Worm (Caenorhabditis elegans) whole organism, young adult: ENCODE measurements around the gene iglr-1.

Experiments used
- B0019.2 ChIP-seq: fragments of 200-800 bp; sonication (Bioruptor generic); conservative IDR thresholded peaks from 2 replicates; pipeline ENCODE4 v1.3.6; 2022; ENCODE audit warnings: missing genetic modification reagents, missing genetic modification characterization, missing compliant biosample characterization
- C17E4.6 ChIP-seq: fragments of 200-800 bp; sonication (Bioruptor generic); IDR thresholded peaks from 2 replicates; pipeline ENCODE4 v1.3.6; 2022; ENCODE audit warnings: missing genetic modification reagents, missing genetic modification characterization, missing compliant biosample characterization
- F10E7.11 ChIP-seq: sonication (generic microtip); optimal IDR thresholded peaks from 2 replicates; lab custom pipeline; 2017; ENCODE audit warnings: mild to moderate bottlenecking, missing genetic modification characterization, moderate library complexity, missing compliant biosample characterization
- F23B12.7 ChIP-seq: sonication (generic microtip); optimal IDR thresholded peaks from 2 replicates; lab custom pipeline; 2017; ENCODE audit warnings: missing genetic modification characterization, mild to moderate bottlenecking, missing compliant biosample characterization, antibody characterized with exemption, moderate library complexity; ENCODE audit not compliant: insufficient read depth
- F49E8.2 ChIP-seq: sonication (generic microtip); optimal IDR thresholded peaks from 3 replicates; lab custom pipeline; 2017; ENCODE audit warnings: missing genetic modification characterization, mild to moderate bottlenecking, missing compliant biosample characterization, antibody characterized with exemption, moderate library complexity; ENCODE audit not compliant: insufficient read depth
- T26A5.8 ChIP-seq: sonication (generic microtip); optimal IDR thresholded peaks from 2 replicates; lab custom pipeline; 2016; ENCODE audit warnings: missing genetic modification characterization, missing compliant biosample characterization
- Y56A3A.18 ChIP-seq: fragments of 200-800 bp; sonication (Bioruptor generic); IDR thresholded peaks from 2 replicates; pipeline ENCODE4 v1.3.6; 2022; ENCODE audit warnings: missing genetic modification reagents, missing genetic modification characterization, missing compliant biosample characterization
- Y67H2A.10 ChIP-seq: fragments of 200-800 bp; sonication (Bioruptor generic); conservative IDR thresholded peaks from 2 replicates; pipeline ENCODE4 v1.3.6; 2022; ENCODE audit warnings: missing genetic modification reagents, missing genetic modification characterization, missing compliant biosample characterization
- Y79H2A.3 ChIP-seq: fragments of 200-800 bp; sonication (Bioruptor generic); conservative IDR thresholded peaks from 2 replicates; pipeline ENCODE4 v1.3.6; 2022; ENCODE audit warnings: missing genetic modification reagents, missing genetic modification characterization, missing compliant biosample characterization
- aptf-3 ChIP-seq: fragments of 200-800 bp; sonication (Bioruptor generic); IDR thresholded peaks from 2 replicates; pipeline ENCODE4 v1.3.6; 2022; ENCODE audit warnings: missing genetic modification characterization, missing compliant biosample characterization
- ccch-3 ChIP-seq: fragments of 200-800 bp; sonication (Bioruptor generic); optimal IDR thresholded peaks from 2 replicates; lab custom pipeline; 2018; ENCODE audit warnings: mild to moderate bottlenecking, missing genetic modification characterization, missing compliant biosample characterization
- cebp-1 ChIP-seq, 2 experiments: fragments of 200-800 bp in 1 of 2; sonication (Bioruptor generic) in 1 of 2; sonication (generic microtip) in 1 of 2; IDR thresholded peaks in 1 of 2; optimal IDR thresholded peaks in 1 of 2; 2 replicates each; pipeline versions ENCODE4 v1.3.6 to Lab custom; 2017 to 2022; ENCODE audit warnings: missing compliant biosample characterization in 2 of 2, missing genetic modification characterization in 2 of 2, mild to moderate bottlenecking in 1 of 2, missing genetic modification reagents in 1 of 2, moderate library complexity in 1 of 2
- ceh-100 ChIP-seq: fragments of 200-800 bp; sonication (Bioruptor generic); IDR thresholded peaks from 2 replicates; pipeline ENCODE4 v1.3.6; 2022; ENCODE audit warnings: missing genetic modification reagents, missing genetic modification characterization, missing compliant biosample characterization
- ceh-58 ChIP-seq: fragments of 200-800 bp; sonication (Bioruptor generic); IDR thresholded peaks from 2 replicates; pipeline ENCODE4 v1.3.6; 2022; ENCODE audit warnings: missing genetic modification characterization, missing compliant biosample characterization
- ceh-79 ChIP-seq: sonication (generic microtip); optimal IDR thresholded peaks from 2 replicates; lab custom pipeline; 2017; ENCODE audit warnings: mild to moderate bottlenecking, missing genetic modification characterization, missing compliant biosample characterization
- ceh-91 ChIP-seq: fragments of 200-800 bp; sonication (Bioruptor generic); IDR thresholded peaks from 2 replicates; pipeline ENCODE4 v1.3.6; 2022; ENCODE audit warnings: missing genetic modification reagents, missing genetic modification characterization, missing compliant biosample characterization
- dpff-1 ChIP-seq: sonication (generic microtip); optimal IDR thresholded peaks from 2 replicates; lab custom pipeline; 2017; ENCODE audit warnings: mild to moderate bottlenecking, missing genetic modification characterization, missing compliant biosample characterization
- efl-1 ChIP-seq: fragments of 150-350 bp; optimal IDR thresholded peaks from 2 replicates; lab custom pipeline; 2014; ENCODE audit warnings: missing biosample characterization, missing genetic modification reagents, missing genetic modification characterization
- egl-44 ChIP-seq: fragments of 200-800 bp; sonication (Bioruptor generic); IDR thresholded peaks from 2 replicates; pipeline ENCODE4 v1.3.6; 2022; ENCODE audit warnings: missing genetic modification reagents, missing genetic modification characterization, missing compliant biosample characterization
- egrh-3 ChIP-seq: fragments of 200-800 bp; sonication (Bioruptor generic); IDR thresholded peaks from 2 replicates; pipeline ENCODE4 v1.3.6; 2022; ENCODE audit warnings: missing genetic modification reagents, missing genetic modification characterization, missing compliant biosample characterization
- ekl-4 ChIP-seq: fragments of 200-800 bp; sonication (Bioruptor generic); IDR thresholded peaks from 2 replicates; pipeline ENCODE4 v1.3.6; 2022; ENCODE audit warnings: missing genetic modification reagents, missing genetic modification characterization, missing compliant biosample characterization
- him-1 ChIP-seq: sonication (generic microtip); optimal IDR thresholded peaks from 2 replicates; lab custom pipeline; 2016; ENCODE audit warnings: missing genotype, missing genetic modification reagents, missing genetic modification characterization, missing compliant biosample characterization
- hlh-12 ChIP-seq: sonication (generic microtip); optimal IDR thresholded peaks from 2 replicates; lab custom pipeline; 2016; ENCODE audit warnings: missing genetic modification characterization, missing compliant biosample characterization
- lag-1 ChIP-seq: fragments of 200-800 bp; sonication (Bioruptor generic); IDR thresholded peaks from 2 replicates; pipeline ENCODE4 v1.3.6; 2022; ENCODE audit warnings: missing genetic modification reagents, missing genetic modification characterization, missing compliant biosample characterization
- let-526 ChIP-seq: fragments of 200-800 bp; sonication (Bioruptor generic); IDR thresholded peaks from 2 replicates; pipeline ENCODE4 v1.3.6; 2022; ENCODE audit warnings: missing genetic modification reagents, missing genetic modification characterization, missing compliant biosample characterization
- lin-26 ChIP-seq: fragments of 200-800 bp; sonication (Bioruptor generic); IDR thresholded peaks from 2 replicates; pipeline ENCODE4 v1.3.6; 2022; ENCODE audit warnings: missing genetic modification reagents, missing genetic modification characterization, missing compliant biosample characterization
- lin-54 ChIP-seq: fragments of 200-800 bp; sonication (Bioruptor generic); optimal IDR thresholded peaks from 2 replicates; lab custom pipeline; 2018; ENCODE audit warnings: mild to moderate bottlenecking, missing genetic modification characterization, missing compliant biosample characterization
- lir-1 ChIP-seq: fragments of 200-800 bp; sonication (Bioruptor generic); conservative IDR thresholded peaks from 2 replicates; pipeline ENCODE4 v1.3.6; 2022; ENCODE audit warnings: missing genetic modification reagents, missing genetic modification characterization, missing compliant biosample characterization
- madf-10 ChIP-seq: sonication (generic microtip); optimal IDR thresholded peaks from 2 replicates; lab custom pipeline; 2016; ENCODE audit warnings: mild to moderate bottlenecking, missing genetic modification characterization, missing compliant biosample characterization
- mes-4 ChIP-seq: sonication (generic microtip); optimal IDR thresholded peaks from 2 replicates; lab custom pipeline; 2016; ENCODE audit warnings: missing genotype, missing genetic modification characterization, missing compliant biosample characterization
- nfya-1 ChIP-seq: sonication (generic microtip); optimal IDR thresholded peaks from 2 replicates; lab custom pipeline; 2017; ENCODE audit warnings: antibody characterized with exemption, missing compliant biosample characterization, missing genetic modification characterization, borderline replicate concordance; ENCODE audit not compliant: insufficient read depth
- nfyb-1 ChIP-seq: fragments of 200-800 bp; sonication (Bioruptor generic); IDR thresholded peaks from 2 replicates; pipeline ENCODE4 v1.3.6; 2022; ENCODE audit warnings: missing genetic modification reagents, missing genetic modification characterization, missing compliant biosample characterization
- nhr-90 ChIP-seq: sonication (generic microtip); optimal IDR thresholded peaks from 2 replicates; lab custom pipeline; 2016; ENCODE audit warnings: missing genotype, mild to moderate bottlenecking, missing genetic modification characterization, missing compliant biosample characterization
- rec-8 ChIP-seq, 2 experiments: sonication (generic microtip); optimal IDR thresholded peaks; 2 replicates each; lab custom pipeline; 2016; ENCODE audit warnings: mild to moderate bottlenecking in 2 of 2, missing genetic modification characterization in 2 of 2, missing genetic modification reagents in 2 of 2, missing genotype in 2 of 2, missing biosample characterization in 1 of 2, missing compliant biosample characterization in 1 of 2, moderate library complexity in 1 of 2
- repo-1 ChIP-seq: sonication (generic microtip); optimal IDR thresholded peaks from 2 replicates; lab custom pipeline; 2017; ENCODE audit warnings: mild to moderate bottlenecking, missing genetic modification characterization, missing compliant biosample characterization
- snpc-1.1 ChIP-seq: sonication (generic microtip); optimal IDR thresholded peaks from 2 replicates; lab custom pipeline; 2017; ENCODE audit warnings: missing genetic modification characterization, mild to moderate bottlenecking, missing compliant biosample characterization, antibody characterized with exemption, moderate library complexity, missing genotype, missing genetic modification reagents; ENCODE audit not compliant: insufficient read depth
- snpc-3.4 ChIP-seq: sonication (generic microtip); optimal IDR thresholded peaks from 2 replicates; lab custom pipeline; 2017; ENCODE audit warnings: missing genetic modification characterization, mild to moderate bottlenecking, missing compliant biosample characterization, antibody characterized with exemption, moderate library complexity, missing genotype, missing genetic modification reagents
- snpc-4 ChIP-seq, 5 experiments: fragments of 150-350 bp in 1 of 5; sonication (generic microtip) in 4 of 5; optimal IDR thresholded peaks; 2 replicates each; lab custom pipeline; 2014 to 2018; ENCODE audit warnings: missing genetic modification characterization in 5 of 5, missing biosample characterization in 3 of 5, antibody characterized with exemption in 2 of 5, mild to moderate bottlenecking in 2 of 5, missing compliant biosample characterization in 2 of 5, missing genotype in 2 of 5, moderate library complexity in 2 of 5, missing genetic modification reagents in 1 of 5
- somi-1 ChIP-seq: fragments of 200-800 bp; sonication (Bioruptor generic); optimal IDR thresholded peaks from 2 replicates; lab custom pipeline; 2018; ENCODE audit warnings: mild to moderate bottlenecking, missing genetic modification characterization, missing compliant biosample characterization
- sptf-2 ChIP-seq: fragments of 200-800 bp; sonication (Bioruptor generic); optimal IDR thresholded peaks from 2 replicates; lab custom pipeline; 2018; ENCODE audit warnings: mild to moderate bottlenecking, missing genetic modification characterization, missing compliant biosample characterization
- unc-130 ChIP-seq: sonication (generic microtip); optimal IDR thresholded peaks from 2 replicates; lab custom pipeline; 2016; ENCODE audit warnings: missing genetic modification reagents, missing genetic modification characterization, missing compliant biosample characterization
- unc-62 ChIP-seq: fragments of 150-350 bp; optimal IDR thresholded peaks from 2 replicates; lab custom pipeline; 2014; ENCODE audit warnings: missing biosample characterization, missing genetic modification reagents, missing genetic modification characterization
- ztf-22 ChIP-seq: fragments of 200-800 bp; sonication (Bioruptor generic); optimal IDR thresholded peaks from 2 replicates; lab custom pipeline; 2018; ENCODE audit warnings: mild to moderate bottlenecking, missing genetic modification characterization, moderate library complexity, missing compliant biosample characterization
- ztf-26 ChIP-seq: sonication (generic microtip); optimal IDR thresholded peaks from 2 replicates; lab custom pipeline; 2017; ENCODE audit warnings: missing genetic modification characterization, missing compliant biosample characterization
- ztf-28 ChIP-seq: fragments of 200-800 bp; sonication (Bioruptor generic); IDR thresholded peaks from 2 replicates; pipeline ENCODE4 v1.3.6; 2022; ENCODE audit warnings: missing genetic modification reagents, missing genetic modification characterization, missing compliant biosample characterization
- ztf-3 ChIP-seq: fragments of 200-800 bp; sonication (Bioruptor generic); optimal IDR thresholded peaks from 2 replicates; lab custom pipeline; 2018; ENCODE audit warnings: mild to moderate bottlenecking, missing genetic modification characterization, missing compliant biosample characterization
- ztf-6 ChIP-seq: fragments of 200-800 bp; sonication (Bioruptor generic); IDR thresholded peaks from 2 replicates; pipeline ENCODE4 v1.3.6; 2022; ENCODE audit warnings: missing genetic modification reagents, missing genetic modification characterization, missing compliant biosample characterization

Gene iglr-1

ce11 chrX:14983274-14983673, 7.9 kb downstream of the iglr-1 start, which contains the start of gene rbg-1 (continued):
- no peak for TF ChIP-seq madf-10 (tag; lab: Kevin White, UChicago)
- TF ChIP-seq unc-130 (GFP tag; lab: Kevin White, UChicago), result no peak
- no peak for TF ChIP-seq dpff-1
- no peak for TF ChIP-seq nfya-1 (tag; lab: Kevin White, UChicago)
- TF ChIP-seq T26A5.8, result no peak
- no peak for TF ChIP-seq lag-1 (GFP tag; lab: Robert Waterston, UW)
- no peak for TF ChIP-seq Y67H2A.10 (GFP tag; lab: Robert Waterston, UW)
- TF ChIP-seq ztf-3 (GFP tag; lab: Kevin White, UChicago), result no peak
- TF ChIP-seq ztf-6, result no peak
- TF ChIP-seq him-1 (tag; lab: Kevin White, UChicago), result no peak
- no peak for TF ChIP-seq egl-44 (GFP tag; lab: Robert Waterston, UW)
- TF ChIP-seq snpc-3.4 (tag; lab: Kevin White, UChicago), result no peak
- no peak for TF ChIP-seq ceh-58 (GFP tag; lab: Robert Waterston, UW)
- TF ChIP-seq C17E4.6 (GFP tag; lab: Robert Waterston, UW), result no peak
- no peak for TF ChIP-seq nhr-90 (tag; lab: Kevin White, UChicago)
- no peak for TF ChIP-seq ccch-3 (GFP tag; lab: Kevin White, UChicago)
- no peak for TF ChIP-seq hlh-12 (tag; lab: Kevin White, UChicago)
- no peak for TF ChIP-seq ceh-79 (tag; lab: Kevin White, UChicago)
- TF ChIP-seq mes-4 (tag; lab: Kevin White, UChicago), result no peak
- TF ChIP-seq ztf-26, result peak; percentile 49
- no peak for TF ChIP-seq rec-8 (tag; optimal IDR thresholded peaks at IDR 0.05; lab: Kevin White, UChicago)
- TF ChIP-seq snpc-4 (GFP tag; optimal IDR thresholded peaks at IDR 0.05; lab: Kevin White, UChicago), result no peak
- peak in 3 of 4 experiments; percentile 17 to 43 (median 24) for TF ChIP-seq snpc-4 (tag; optimal IDR thresholded peaks at IDR 0.05; lab: Kevin White, UChicago)
- TF ChIP-seq egrh-3 (GFP tag; lab: Robert Waterston, UW), result no peak
- no peak for TF ChIP-seq cebp-1 (GFP tag; IDR thresholded peaks at IDR 0.05; lab: Robert Waterston, UW)
- peak; percentile 78 for TF ChIP-seq cebp-1 (tag; optimal IDR thresholded peaks at IDR 0.05; lab: Kevin White, UChicago)
- TF ChIP-seq lin-54, result no peak
- TF ChIP-seq ztf-28, result no peak
- no peak for TF ChIP-seq Y56A3A.18 (GFP tag; lab: Robert Waterston, UW)
- TF ChIP-seq snpc-1.1 (tag; lab: Kevin White, UChicago), result no peak
- TF ChIP-seq let-526, result no peak
- no peak for TF ChIP-seq ceh-91 (GFP tag; lab: Robert Waterston, UW)
- no peak for TF ChIP-seq ceh-100
- TF ChIP-seq ztf-22 (GFP tag; lab: Kevin White, UChicago), result no peak
- no peak for TF ChIP-seq aptf-3 (GFP tag; lab: Robert Waterston, UW)
- TF ChIP-seq lir-1, result no peak
- no peak for TF ChIP-seq lin-26 (GFP tag; lab: Robert Waterston, UW)
- peak; percentile 6 for TF ChIP-seq somi-1 (GFP tag; lab: Kevin White, UChicago)
- TF ChIP-seq ekl-4 (GFP tag; lab: Robert Waterston, UW), result no peak; the same call in 1 of the 2 replicates
- no peak for TF ChIP-seq repo-1 (tag; lab: Kevin White, UChicago)
- TF ChIP-seq F23B12.7, result peak; percentile 34
- no peak for TF ChIP-seq Y79H2A.3 (GFP tag; lab: Robert Waterston, UW)
- TF ChIP-seq F10E7.11 (tag; lab: Kevin White, UChicago), result no peak
- TF ChIP-seq efl-1 (GFP tag; lab: Kevin White, UChicago), result no peak
- TF ChIP-seq B0019.2 (GFP tag; lab: Robert Waterston, UW), result no peak
- TF ChIP-seq nfyb-1 (GFP tag; lab: Robert Waterston, UW), result no peak
- no peak for TF ChIP-seq unc-62 (GFP tag; lab: Kevin White, UChicago)
- TF ChIP-seq F49E8.2, result no peak
- TF ChIP-seq sptf-2 (GFP tag; lab: Kevin White, UChicago), result no peak
